Worm (Caenorhabditis elegans) whole organism, mixed stage, embryonic: ENCODE data around the gene T14G12.11.

Source experiments
- ceh-43 ChIP-seq: fragments of 200-800 bp; sonication (Bioruptor generic); optimal IDR thresholded peaks from 2 replicates; lab custom pipeline; 2018; ENCODE audit warnings: mild to moderate bottlenecking, missing genetic modification characterization, moderate library complexity, missing compliant biosample characterization
- nhr-12 ChIP-seq: fragments of 150-350 bp; optimal IDR thresholded peaks from 2 replicates; lab custom pipeline; 2014; ENCODE audit warnings: missing biosample characterization, missing genetic modification characterization

DNA sequence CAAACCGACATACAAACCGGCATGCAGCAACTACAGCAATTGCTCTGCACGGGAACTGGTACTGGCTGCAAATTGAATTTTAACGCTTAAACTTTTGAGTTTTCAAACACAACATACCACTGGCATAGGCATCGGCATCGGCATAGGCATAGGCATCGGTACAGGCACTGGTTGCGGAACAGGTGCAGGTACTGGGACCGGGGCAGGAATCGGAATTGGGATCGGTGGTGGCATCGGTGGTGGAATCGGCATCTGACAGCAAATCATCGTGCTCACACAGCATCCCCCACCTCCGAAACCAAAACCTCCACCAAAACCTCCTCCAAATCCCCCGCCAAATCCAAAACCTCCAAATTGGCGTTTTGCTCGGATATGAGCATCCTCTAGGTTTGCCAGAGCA lies 31.8 kb upstream of the T14G12.11 start:
- TF ChIP-seq nhr-12 (tag; lab: Kevin White, UChicago) (no peak), ceh-43 (GFP tag; lab: Kevin White, UChicago) (no peak)
